Fruit fly (Drosophila melanogaster): ENCODE results near the gene CG32547.

Gene CG32547

DNA sequence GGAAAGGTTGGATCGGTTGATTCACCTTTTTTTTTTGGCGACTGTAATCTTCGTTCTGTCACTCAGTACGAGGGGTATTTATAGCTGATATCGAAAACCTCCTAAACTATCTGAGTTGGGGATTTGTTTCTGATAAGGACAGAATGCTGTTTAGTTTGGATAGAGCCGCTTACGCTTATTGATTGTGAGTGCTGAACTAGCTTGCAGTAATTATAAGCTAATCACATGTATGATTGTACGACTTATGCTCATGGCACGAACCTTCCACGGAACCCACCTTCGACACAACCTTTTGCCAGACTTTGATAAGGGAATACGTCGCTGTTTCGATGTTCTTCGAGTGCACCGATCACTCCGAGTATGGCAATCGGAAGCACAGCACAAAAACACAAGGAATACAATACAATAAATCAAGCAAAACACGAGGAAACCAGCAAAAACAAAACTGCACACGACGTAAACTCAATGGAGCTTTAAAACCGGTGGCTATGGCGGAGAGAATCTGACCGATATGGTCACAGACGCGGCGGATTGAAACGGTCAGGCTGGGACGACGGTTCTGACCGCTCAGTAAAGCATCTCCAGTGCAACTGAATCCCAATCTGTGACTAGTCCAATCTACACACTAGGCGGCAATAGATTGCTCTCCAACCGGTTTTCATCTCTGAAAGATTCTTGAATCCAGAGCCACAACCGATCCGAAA, 7.2 kb upstream of the CG32547 start, which contains the start of gene psh (continued):
- TF ChIP-seq CG4360 (GFP tag; IDR thresholded peaks at IDR 0.05) = no peak
- TF ChIP-seq onecut (GFP tag; IDR thresholded peaks at IDR 0.05) = no peak
- TF ChIP-seq CG7271 (tag; optimal IDR thresholded peaks at IDR 0.05) = no peak
- peak; percentile 39 for TF ChIP-seq nom (GFP tag; optimal IDR thresholded peaks at IDR 0.05)
- TF ChIP-seq CG13775 (GFP tag; optimal IDR thresholded peaks at IDR 0.05) = no peak
- TF ChIP-seq row (GFP tag; IDR thresholded peaks at IDR 0.05) = 0 out of 3 replicates have a peak, but pooled peaks have one; percentile 7
- no peak for TF ChIP-seq pan (optimal IDR thresholded peaks at IDR 0.05)
- no peak for TF ChIP-seq pan (GFP tag; optimal IDR thresholded peaks at IDR 0.05 in 1 of 2, IDR thresholded peaks at IDR 0.05 in 1 of 2)
- TF ChIP-seq Asciz (GFP tag; optimal IDR thresholded peaks at IDR 0.05) = no peak
- TF ChIP-seq ato (GFP tag; IDR thresholded peaks at IDR 0.05; ENCODE audit: partially characterized antibody) = no peak
- no peak for TF ChIP-seq MESR4 (GFP tag; optimal IDR thresholded peaks at IDR 0.05)
- no peak for TF ChIP-seq Hmr (GFP tag; optimal IDR thresholded peaks at IDR 0.05)
- TF ChIP-seq HLHmδ (GFP tag; optimal IDR thresholded peaks at IDR 0.05) = no peak
- no peak for TF ChIP-seq CG9797 (GFP tag; optimal IDR thresholded peaks at IDR 0.05)
- no peak for TF ChIP-seq bigmax (GFP tag; optimal IDR thresholded peaks at IDR 0.05)
- TF ChIP-seq rib (GFP tag; IDR thresholded peaks at IDR 0.05) = no peak
- TF ChIP-seq pros (GFP tag; optimal IDR thresholded peaks at IDR 0.05) = no peak
- TF ChIP-seq CG14050 (GFP tag; IDR thresholded peaks at IDR 0.05) = no peak
- 0 out of 4 replicates have a peak, but pooled peaks have one; percentile 67 for TF ChIP-seq chinmo (GFP tag; IDR thresholded peaks at IDR 0.05; ENCODE audit: partially characterized antibody)
- TF ChIP-seq YL-1 (GFP tag; optimal IDR thresholded peaks at IDR 0.05) = no peak
- TF ChIP-seq CG11695 (GFP tag; IDR thresholded peaks at IDR 0.05) = peak; percentile 70
- no peak for TF ChIP-seq CG11085 (GFP tag; IDR thresholded peaks at IDR 0.05)
- no peak for TF ChIP-seq fu2 (GFP tag; optimal IDR thresholded peaks at IDR 0.05)
- TF ChIP-seq dpn (GFP tag; optimal IDR thresholded peaks at IDR 0.05) = no peak
- no peak for TF ChIP-seq CG1603 (tag; optimal IDR thresholded peaks at IDR 0.05)
- TF ChIP-seq sd (tag; optimal IDR thresholded peaks at IDR 0.05) = peak; percentile 28
- TF ChIP-seq Xbp1 (GFP tag; optimal IDR thresholded peaks at IDR 0.05) = no peak

dm6 chrX:18483261-18484218, 4.3 kb upstream of the CG32547 start, which contains the start of gene Hayan:
Gene Hayan (minus strand): TSS chrX:18483772.
- no peak for TF ChIP-seq CG9215 (GFP tag; IDR thresholded peaks at IDR 0.05)
- TF ChIP-seq CG34376 (GFP tag; optimal IDR thresholded peaks at IDR 0.05) = peak; percentile 86
- TF ChIP-seq Jarid2 (GFP tag; optimal IDR thresholded peaks at IDR 0.05) = peak; percentile 54
- TF ChIP-seq slbo (GFP tag; IDR thresholded peaks at IDR 0.05) = no peak
- TF ChIP-seq CG9932 (GFP tag; IDR thresholded peaks at IDR 0.05) = 0 out of 2 replicates have a peak, but pooled peaks have one; percentile 22
- TF ChIP-seq nom (GFP tag; optimal IDR thresholded peaks at IDR 0.05) = peak; percentile 78
- 0 out of 2 replicates have a peak, but pooled peaks have one; percentile 12 for TF ChIP-seq CG32532 (GFP tag; IDR thresholded peaks at IDR 0.05)
- peak; percentile 80 for TF ChIP-seq D19B (GFP tag; optimal IDR thresholded peaks at IDR 0.05)
- peak; percentile 6; the same call in 1 of the 3 replicates for TF ChIP-seq Dbx (GFP tag; IDR thresholded peaks at IDR 0.05)
- TF ChIP-seq CG10543 (GFP tag; optimal IDR thresholded peaks at IDR 0.05) = peak; percentile 64
- peak; percentile 34; the same call in 1 of the 2 replicates for TF ChIP-seq Drgx (GFP tag; IDR thresholded peaks at IDR 0.05)
- peak in 1 of 2 experiments; percentile 25 for TF ChIP-seq bsh (GFP tag; optimal IDR thresholded peaks at IDR 0.05)
- peak; percentile 64 for TF ChIP-seq Deaf1 (tag; optimal IDR thresholded peaks at IDR 0.05)
- TF ChIP-seq emc (GFP tag; optimal IDR thresholded peaks at IDR 0.05) = no peak
- peak in 1 of 2 experiments; percentile 17 for TF ChIP-seq Pdp1 (GFP tag; optimal IDR thresholded peaks at IDR 0.05)
- no peak for TF ChIP-seq CG18619 (GFP tag; optimal IDR thresholded peaks at IDR 0.05)
- TF ChIP-seq ase (GFP tag; IDR thresholded peaks at IDR 0.05) = no peak
- 0 out of 4 replicates have a peak, but pooled peaks have one; percentile 63 for TF ChIP-seq chinmo (GFP tag; IDR thresholded peaks at IDR 0.05; ENCODE audit: partially characterized antibody)
- TF ChIP-seq Kr (GFP tag; optimal IDR thresholded peaks at IDR 0.05) = no peak
- 0 out of 2 replicates have a peak, but pooled peaks have one; percentile 17 for TF ChIP-seq vvl (GFP tag; IDR thresholded peaks at IDR 0.05)
- no peak for TF ChIP-seq lov (optimal IDR thresholded peaks at IDR 0.05)
- TF ChIP-seq lov (GFP tag; IDR thresholded peaks at IDR 0.05) = no peak

Measured in whole organism, embryonic.